Worm (Caenorhabditis elegans): ENCODE data around the gene Y49F6B.6.

Y49F6B.6 gene

DNA sequence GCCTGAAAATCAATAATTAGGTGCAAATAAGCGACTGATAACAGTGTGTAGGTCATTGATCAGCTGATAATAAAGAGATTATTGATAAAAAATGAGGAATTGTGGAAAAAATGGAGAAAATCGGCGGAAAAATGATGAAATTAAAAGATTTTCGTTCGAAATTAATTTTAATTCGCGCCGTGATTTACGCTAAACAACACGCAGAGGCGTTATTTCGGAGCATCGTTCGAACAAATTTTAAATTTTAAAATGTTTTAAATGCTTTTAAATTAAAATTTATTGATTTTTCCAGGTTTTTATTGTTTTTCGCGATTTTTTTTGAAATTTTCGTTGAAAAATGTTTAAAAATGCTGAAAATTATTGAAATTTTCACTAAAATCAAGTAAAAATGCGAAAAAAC, 26.5 kb downstream of the Y49F6B.6 start, which contains the start of gene Y49F6B.9:
Gene Y49F6B.9 (minus strand): TSS at position 2 of the 400 bp plus-strand sequence.
- TF ChIP-seq Y48G9A.11 (GFP tag; IDR thresholded peaks at IDR 0.05) (peak; percentile 94), ceh-20 (GFP tag; IDR thresholded peaks at IDR 0.05) (no peak), sdz-12 (GFP tag; optimal IDR thresholded peaks at IDR 0.05) (no peak), aha-1 (tag) (peak; percentile 87)

- TF ChIP-seq T26A8.4 (GFP tag; IDR thresholded peaks at IDR 0.05) (peak; percentile 57), zfp-3 (GFP tag; conservative IDR thresholded peaks at IDR 0.05) (no peak), set-16 (GFP tag; IDR thresholded peaks at IDR 0.05) (peak; percentile 97), php-3 (GFP tag; IDR thresholded peaks at IDR 0.05) (peak; percentile 31; the same call in 1 of the 2 replicates), nhr-111 (GFP tag; optimal IDR thresholded peaks at IDR 0.05) (peak; percentile 13), lin-13 (GFP tag; optimal IDR thresholded peaks at IDR 0.05) (no peak), spr-1 (tag; optimal IDR thresholded peaks at IDR 0.05) (peak; percentile 7), mes-2 (tag; optimal IDR thresholded peaks at IDR 0.05; ENCODE audit: poor library complexity, severe bottlenecking) (no peak), egl-43 (GFP tag; IDR thresholded peaks at IDR 0.05) (peak; percentile 65; the same call in 1 of the 2 replicates)
These were observed 27.5 kb downstream of the Y49F6B.6 start for ce11 chrII:3500373-3500772.

ce11 chrII:3502011-3502410, 29.1 kb downstream of the Y49F6B.6 start:
- TF ChIP-seq hif-1 (tag; optimal IDR thresholded peaks at IDR 0.05) (no peak), ctbp-1 (GFP tag; IDR thresholded peaks at IDR 0.05) (no peak), ztf-11 (tag; optimal IDR thresholded peaks at IDR 0.05) (no peak), unc-62 (GFP tag; optimal IDR thresholded peaks at IDR 0.05 in 1 of 2) (peak in 1 of 2 experiments; percentile 67), unc-62 (tag; optimal IDR thresholded peaks at IDR 0.05) (no peak), Y75B8A.6 (GFP tag; IDR thresholded peaks at IDR 0.05) (no peak), daf-16 (GFP tag; optimal IDR thresholded peaks at IDR 0.05) (no peak), daf-16 (tag; optimal IDR thresholded peaks at IDR 0.05) (no peak), F37D6.2 (tag; optimal IDR thresholded peaks at IDR 0.05) (no peak), daf-19 (GFP tag; conservative IDR thresholded peaks at IDR 0.05) (no peak), pha-4 (GFP tag; IDR thresholded peaks at IDR 0.05) (peak; percentile 15; the same call in 1 of the 2 replicates), pha-4 (tag; optimal IDR thresholded peaks at IDR 0.05) (no peak), mxl-3 (GFP tag; optimal IDR thresholded peaks at IDR 0.05) (no peak), nhr-41 (GFP tag; IDR thresholded peaks at IDR 0.05) (no peak), nhr-77 (tag; optimal IDR thresholded peaks at IDR 0.05) (no peak), php-3 (GFP tag; IDR thresholded peaks at IDR 0.05) (no peak), skn-1 (tag; optimal IDR thresholded peaks at IDR 0.05) (no peak), nhr-10 (tag; optimal IDR thresholded peaks at IDR 0.05) (no peak), Y105C5A.15 (GFP tag; IDR thresholded peaks at IDR 0.05) (0 out of 2 replicates have a peak, but pooled peaks have one; percentile 43), F10B5.3 (tag; optimal IDR thresholded peaks at IDR 0.05) (no peak), nhr-237 (tag; optimal IDR thresholded peaks at IDR 0.05) (no peak), nhr-42 (GFP tag; IDR thresholded peaks at IDR 0.05) (no peak), lin-1 (GFP tag; IDR thresholded peaks at IDR 0.05) (no peak), egl-43 (GFP tag; IDR thresholded peaks at IDR 0.05) (peak; percentile 61; the same call in 1 of the 2 replicates), ceh-20 (GFP tag; IDR thresholded peaks at IDR 0.05) (no peak), Y48G9A.11 (GFP tag; IDR thresholded peaks at IDR 0.05) (no peak), attf-4 (tag; optimal IDR thresholded peaks at IDR 0.05) (no peak), ceh-28 (tag; optimal IDR thresholded peaks at IDR 0.05) (no peak), cey-2 (tag; optimal IDR thresholded peaks at IDR 0.05; ENCODE audit: borderline replicate concordance, insufficient read depth) (no peak), pqm-1 (tag; optimal IDR thresholded peaks at IDR 0.05) (no peak), zip-11 (GFP tag; IDR thresholded peaks at IDR 0.05) (no peak), ceh-32 (tag; optimal IDR thresholded peaks at IDR 0.05; ENCODE audit: poor library complexity) (no peak), nhr-28 (tag; optimal IDR thresholded peaks at IDR 0.05) (no peak), madf-5 (GFP tag; IDR thresholded peaks at IDR 0.05) (no peak), F49E8.2 (tag; optimal IDR thresholded peaks at IDR 0.05; ENCODE audit: borderline replicate concordance) (no peak), aha-1 (tag) (peak; percentile 94), lsy-2 (tag; optimal IDR thresholded peaks at IDR 0.05) (no peak), saeg-2 (GFP tag; IDR thresholded peaks at IDR 0.05) (no peak), fkh-10 (GFP tag; optimal IDR thresholded peaks at IDR 0.05) (no peak), aly-2 (tag; optimal IDR thresholded peaks at IDR 0.05) (no peak)
